Worm (Caenorhabditis elegans): ENCODE data around the gene ZK1307.7.

Gene ZK1307.7

ce11 chrII:9619402-9619862, 17.0 kb upstream of the ZK1307.7 start:
- TF ChIP-seq tbx-2 (tag; optimal IDR thresholded peaks at IDR 0.05), result peak; percentile 29
- TF ChIP-seq ztf-16 (tag; optimal IDR thresholded peaks at IDR 0.05), result no peak
- no peak for TF ChIP-seq nhr-11 (tag; optimal IDR thresholded peaks at IDR 0.05)
- no peak for TF ChIP-seq che-1 (tag; optimal IDR thresholded peaks at IDR 0.05)
- TF ChIP-seq unc-55 (GFP tag; optimal IDR thresholded peaks at IDR 0.05), result peak; percentile 82
- peak; percentile 33 for TF ChIP-seq madf-2 (tag; optimal IDR thresholded peaks at IDR 0.05)
- peak; percentile 89 for TF ChIP-seq ceh-34 (tag; optimal IDR thresholded peaks at IDR 0.05)
- peak; percentile 63 for TF ChIP-seq ceh-18 (tag; optimal IDR thresholded peaks at IDR 0.05)
- TF ChIP-seq ama-1 (optimal IDR thresholded peaks at IDR 0.05), result no peak
- TF ChIP-seq rnt-1 (tag; optimal IDR thresholded peaks at IDR 0.05), result peak; percentile 20
- TF ChIP-seq elt-2 (tag; optimal IDR thresholded peaks at IDR 0.05), result peak; percentile 55
- no peak for TF ChIP-seq K09A11.1 (tag; optimal IDR thresholded peaks at IDR 0.05; ENCODE audit: insufficient read depth)
- peak; percentile 36 for TF ChIP-seq nfya-1 (tag; optimal IDR thresholded peaks at IDR 0.05)
- no peak for TF ChIP-seq hlh-13 (GFP tag; optimal IDR thresholded peaks at IDR 0.05)
- TF ChIP-seq F13H6.1 (tag; optimal IDR thresholded peaks at IDR 0.05), result no peak
- TF ChIP-seq nhr-232 (tag; optimal IDR thresholded peaks at IDR 0.05), result no peak

- no peak for TF ChIP-seq T23F11.4 (GFP tag; optimal IDR thresholded peaks at IDR 0.05)
- TF ChIP-seq nhr-11 (tag; optimal IDR thresholded peaks at IDR 0.05), result peak; percentile 67
Measured at ce11 chrII:9619995-9620535, 16.3 kb upstream of the ZK1307.7 start.

- TF ChIP-seq pha-4 (tag; optimal IDR thresholded peaks at IDR 0.05) (no peak), unc-55 (GFP tag; optimal IDR thresholded peaks at IDR 0.05) (peak; percentile 18)
Measured at ce11 chrII:9620616-9621015, 15.8 kb upstream of the ZK1307.7 start.

- peak; percentile 83 for TF ChIP-seq ceh-18 (tag; optimal IDR thresholded peaks at IDR 0.05)
- TF ChIP-seq rnt-1 (tag; optimal IDR thresholded peaks at IDR 0.05), result peak; percentile 24
- no peak for TF ChIP-seq tbx-2 (tag; optimal IDR thresholded peaks at IDR 0.05)
- TF ChIP-seq nfya-1 (tag; optimal IDR thresholded peaks at IDR 0.05), result peak; percentile 26
- TF ChIP-seq unc-55 (GFP tag; optimal IDR thresholded peaks at IDR 0.05), result peak; percentile 88
Measured at ce11 chrII:9621121-9621520, 15.3 kb upstream of the ZK1307.7 start.

DNA sequence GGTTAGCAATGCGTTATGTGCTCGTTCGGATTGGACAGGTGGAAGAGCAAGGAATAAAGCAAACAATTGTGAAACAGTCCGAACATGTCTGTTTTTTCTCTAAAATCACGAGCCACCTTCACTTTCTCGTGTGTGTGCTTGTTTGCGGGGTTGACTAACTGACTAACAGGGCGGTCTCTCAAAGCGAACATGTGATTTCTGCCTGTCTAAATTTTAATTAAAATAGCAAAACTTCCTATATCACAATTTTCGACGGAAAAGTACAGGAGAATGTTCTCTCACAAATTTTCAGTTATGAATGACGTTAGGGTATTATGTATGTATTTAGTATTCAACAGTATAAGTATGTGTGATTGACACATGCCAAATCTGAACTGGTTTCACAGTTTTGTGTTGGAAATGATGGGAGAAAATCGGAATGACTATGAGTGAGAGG, 14.5 kb upstream of the ZK1307.7 start:
- TF ChIP-seq K02D7.2 (tag; optimal IDR thresholded peaks at IDR 0.05), result no peak
- TF ChIP-seq ref-2 (tag; optimal IDR thresholded peaks at IDR 0.05), result no peak
- TF ChIP-seq nhr-232 (tag; optimal IDR thresholded peaks at IDR 0.05), result no peak
- TF ChIP-seq pat-9 (tag; optimal IDR thresholded peaks at IDR 0.05), result no peak
- no peak for TF ChIP-seq Y22D7AL.16 (tag; optimal IDR thresholded peaks at IDR 0.05)

- TF ChIP-seq ceh-31 (tag; optimal IDR thresholded peaks at IDR 0.05) (no peak), elt-2 (tag; optimal IDR thresholded peaks at IDR 0.05) (peak; percentile 9), tbx-2 (tag; optimal IDR thresholded peaks at IDR 0.05) (no peak), unc-86 (tag; optimal IDR thresholded peaks at IDR 0.05) (no peak), rnt-1 (tag; optimal IDR thresholded peaks at IDR 0.05) (no peak), ets-4 (tag; optimal IDR thresholded peaks at IDR 0.05) (no peak), dmd-4 (tag; optimal IDR thresholded peaks at IDR 0.05; ENCODE audit: borderline replicate concordance) (no peak), ceh-19 (GFP tag; optimal IDR thresholded peaks at IDR 0.05) (no peak)
Measured at ce11 chrII:9624110-9624695, 12.2 kb upstream of the ZK1307.7 start, which contains the start of the genes dnj-20 and ZK1307.8. Gene dnj-20 (minus strand): TSS chrII:9624176. Gene ZK1307.8 (plus strand): TSS chrII:9624613.

- TF ChIP-seq madf-2 (tag; optimal IDR thresholded peaks at IDR 0.05), result no peak
- no peak for TF ChIP-seq ceh-18 (tag; optimal IDR thresholded peaks at IDR 0.05)
- TF ChIP-seq T23F11.4 (GFP tag; optimal IDR thresholded peaks at IDR 0.05), result no peak
- TF ChIP-seq unc-42 (tag; optimal IDR thresholded peaks at IDR 0.05), result no peak
- no peak for TF ChIP-seq hlh-13 (GFP tag; optimal IDR thresholded peaks at IDR 0.05)
- no peak for TF ChIP-seq pax-1 (tag; optimal IDR thresholded peaks at IDR 0.05)
- TF ChIP-seq Y22D7AL.16 (tag; optimal IDR thresholded peaks at IDR 0.05), result no peak
- TF ChIP-seq ceh-6 (GFP tag; optimal IDR thresholded peaks at IDR 0.05), result no peak
- no peak for TF ChIP-seq sox-4 (tag; optimal IDR thresholded peaks at IDR 0.05)
- no peak for TF ChIP-seq hlh-30 (tag; optimal IDR thresholded peaks at IDR 0.05; ENCODE audit: insufficient read depth)
Measured at ce11 chrII:9625930-9626329, 10.5 kb upstream of the ZK1307.7 start.
